Fruit fly (Drosophila melanogaster) whole organism, pupa: ENCODE data around the gene JMJD5.

Experiments
- CG12605 ChIP-seq: fragments of 200-800 bp; sonication (Bioruptor generic); IDR thresholded peaks from 2 replicates; pipeline ENCODE4 v1.3.6; 2022; ENCODE audit warnings: missing biosample characterization, missing genetic modification characterization
- CG14655 ChIP-seq: fragments of 200-800 bp; sonication (Bioruptor generic); optimal IDR thresholded peaks from 3 replicates; lab custom pipeline; 2017; ENCODE audit warnings: mild to moderate bottlenecking, missing biosample characterization, missing genetic modification reagents, missing genetic modification characterization
- CG17806 ChIP-seq: fragments of 200-800 bp; sonication (Bioruptor generic); optimal IDR thresholded peaks from 2 replicates; lab custom pipeline; 2018; ENCODE audit warnings: missing biosample characterization, mild to moderate bottlenecking, missing genetic modification characterization, moderate library complexity
- CG4496 ChIP-seq: fragments of 200-800 bp; sonication (Bioruptor generic); IDR thresholded peaks from 3 replicates; pipeline ENCODE4 v1.3.6; 2022; ENCODE audit warnings: missing biosample characterization, missing genetic modification characterization
- CG8301 ChIP-seq: fragments of 200-800 bp; sonication (Bioruptor generic); optimal IDR thresholded peaks from 2 replicates; lab custom pipeline; 2018; ENCODE audit warnings: missing biosample characterization, mild to moderate bottlenecking, missing genetic modification characterization
- CG9948 ChIP-seq: fragments of 200-800 bp; sonication (Bioruptor generic); optimal IDR thresholded peaks from 2 replicates; lab custom pipeline; 2018; ENCODE audit warnings: missing biosample characterization, mild to moderate bottlenecking, missing genetic modification characterization, moderate library complexity
- EcR ChIP-seq: fragments of 200-800 bp; sonication (Bioruptor generic); optimal IDR thresholded peaks from 3 replicates; lab custom pipeline; 2019; ENCODE audit warnings: missing biosample characterization, missing genetic modification characterization, mild to moderate bottlenecking, moderate library complexity, missing genetic modification reagents
- Ets98B ChIP-seq: fragments of 200-800 bp; sonication (Bioruptor generic); IDR thresholded peaks from 2 replicates; pipeline ENCODE4 v1.3.6; 2022; ENCODE audit warnings: missing biosample characterization, missing genetic modification characterization
- Snoo ChIP-seq: fragments of 200-800 bp; sonication (Bioruptor generic); optimal IDR thresholded peaks from 3 replicates; lab custom pipeline; 2017; ENCODE audit warnings: missing biosample characterization, mild to moderate bottlenecking, missing genetic modification characterization, inconsistent platforms
- fd96Ca ChIP-seq: fragments of 200-800 bp; sonication (Bioruptor generic); IDR thresholded peaks from 3 replicates; pipeline ENCODE4 v1.3.6; 2022; ENCODE audit warnings: missing biosample characterization, missing genetic modification characterization
- gl ChIP-seq: fragments of 200-800 bp; sonication (Bioruptor generic); optimal IDR thresholded peaks from 2 replicates; lab custom pipeline; 2018; ENCODE audit warnings: missing biosample characterization, mild to moderate bottlenecking, missing genetic modification characterization

dm6 chr3L:819297-819886 lies 21.8 kb downstream of the JMJD5 start:
- TF ChIP-seq CG4496 (GFP tag; lab: Robert Waterston, UW): peak; percentile 71
- TF ChIP-seq gl: no peak
- TF ChIP-seq Ets98B: peak; percentile 55
- TF ChIP-seq CG12605 (GFP tag; lab: Robert Waterston, UW): no peak
- peak; percentile 1 for TF ChIP-seq CG8301
- TF ChIP-seq CG17806: peak; percentile 16
- peak; percentile 67 for TF ChIP-seq Snoo
- TF ChIP-seq EcR: no peak
- TF ChIP-seq CG9948 (tag; lab: Kevin White, UChicago): no peak
- TF ChIP-seq fd96Ca (GFP tag; lab: Robert Waterston, UW): peak; percentile 57; the same call in 1 of the 3 replicates
- TF ChIP-seq CG14655 (GFP tag; lab: Kevin White, UChicago): no peak
